Fruit fly (Drosophila melanogaster) Kc167 (cell line): ENCODE results near the gene dpy.

Experiments
- h ChIP-seq: fragments of >200 bp; optimal IDR thresholded peaks from 3 replicates; lab custom pipeline; 2018; ENCODE audit warnings: missing external identifiers
- insv ChIP-seq: fragments of >200 bp; optimal IDR thresholded peaks from 3 replicates; lab custom pipeline; 2018; ENCODE audit warnings: missing external identifiers
- psq ChIP-seq: fragments of >200 bp; optimal IDR thresholded peaks from 2 replicates; lab custom pipeline; 2017; ENCODE audit warnings: missing external identifiers
- ttk ChIP-seq: sonication (Bioruptor generic); optimal IDR thresholded peaks from 2 replicates; lab custom pipeline; 2017; ENCODE audit warnings: missing external identifiers

- TF ChIP-seq psq (lab: Kevin White, UChicago) (no peak), h (lab: Kevin White, UChicago) (no peak), insv (no peak), ttk (lab: Kevin White, UChicago) (no peak)
Measured at dm6 chr2L:4632997-4633396, 18.9 kb upstream of the dpy start.
